Fruit fly (Drosophila melanogaster): ENCODE data around the gene CG9961.

- TF ChIP-seq rn (GFP tag; IDR thresholded peaks at IDR 0.05) (no peak), CG13204 (GFP tag; optimal IDR thresholded peaks at IDR 0.05) (peak; percentile 57), CG9948 (tag; optimal IDR thresholded peaks at IDR 0.05) (no peak), D1 (tag; optimal IDR thresholded peaks at IDR 0.05) (no peak), CG17806 (tag; optimal IDR thresholded peaks at IDR 0.05) (no peak)
Observed at dm6 chr2L:2749144-2749766, 4.5 kb upstream of the CG9961 start.

Data from whole organism, pupa.